Worm (Caenorhabditis elegans) whole organism, young adult: ENCODE data around the gene F37A4.6.

Experiments used
- chd-7 ChIP-seq: sonication (generic microtip); optimal IDR thresholded peaks from 2 replicates; lab custom pipeline; 2016; ENCODE audit warnings: mild to moderate bottlenecking, missing genetic modification characterization, moderate library complexity, missing compliant biosample characterization
- die-1 ChIP-seq: sonication (generic microtip); optimal IDR thresholded peaks from 2 replicates; lab custom pipeline; 2016; ENCODE audit warnings: missing genotype, mild to moderate bottlenecking, missing genetic modification characterization, missing compliant biosample characterization
- efl-1 ChIP-seq: fragments of 150-350 bp; optimal IDR thresholded peaks from 2 replicates; lab custom pipeline; 2014; ENCODE audit warnings: missing biosample characterization, missing genetic modification reagents, missing genetic modification characterization
- mcd-1 ChIP-seq: fragments of 200-800 bp; sonication (Bioruptor generic); IDR thresholded peaks from 2 replicates; pipeline ENCODE4 v1.3.6; 2022; ENCODE audit warnings: missing genetic modification reagents, missing genetic modification characterization, missing compliant biosample characterization
- snpc-1.1 ChIP-seq: sonication (generic microtip); optimal IDR thresholded peaks from 2 replicates; lab custom pipeline; 2017; ENCODE audit warnings: missing genetic modification characterization, mild to moderate bottlenecking, missing compliant biosample characterization, antibody characterized with exemption, moderate library complexity, missing genotype, missing genetic modification reagents; ENCODE audit not compliant: insufficient read depth
- snpc-4 ChIP-seq, 5 experiments: fragments of 150-350 bp in 1 of 5; sonication (generic microtip) in 4 of 5; optimal IDR thresholded peaks; 2 replicates each; lab custom pipeline; 2014 to 2018; ENCODE audit warnings: missing genetic modification characterization in 5 of 5, missing biosample characterization in 3 of 5, antibody characterized with exemption in 2 of 5, mild to moderate bottlenecking in 2 of 5, missing compliant biosample characterization in 2 of 5, missing genotype in 2 of 5, moderate library complexity in 2 of 5, missing genetic modification reagents in 1 of 5

- TF ChIP-seq mcd-1 (no peak), chd-7 (no peak), die-1 (tag; lab: Kevin White, UChicago) (no peak), efl-1 (GFP tag; lab: Kevin White, UChicago) (no peak), snpc-4 (GFP tag; optimal IDR thresholded peaks at IDR 0.05; lab: Kevin White, UChicago) (no peak), snpc-4 (tag; optimal IDR thresholded peaks at IDR 0.05; lab: Kevin White, UChicago) (no peak), snpc-1.1 (tag; lab: Kevin White, UChicago) (no peak)
Measured at ce11 chrIII:6718270-6718669, 12.7 kb downstream of the F37A4.6 start, which contains the start of gene F37A4.3.
